Worm (Caenorhabditis elegans) whole organism, late embryonic: ENCODE results near the gene dgk-5.

Source experiments
- Y22D7AL.16 ChIP-seq: sonication (generic microtip); optimal IDR thresholded peaks from 2 replicates; lab custom pipeline; 2016; ENCODE audit warnings: missing genetic modification characterization, missing compliant biosample characterization
- ceh-2 ChIP-seq: sonication (generic microtip); optimal IDR thresholded peaks from 2 replicates; lab custom pipeline; 2016; ENCODE audit warnings: missing genotype, missing genetic modification characterization, missing compliant biosample characterization
- ceh-9 ChIP-seq: sonication (generic microtip); optimal IDR thresholded peaks from 2 replicates; lab custom pipeline; 2016; ENCODE audit warnings: mild to moderate bottlenecking, missing genetic modification characterization, inconsistent platforms, missing compliant biosample characterization
- elt-2 ChIP-seq: sonication (generic microtip); optimal IDR thresholded peaks from 2 replicates; lab custom pipeline; 2016; ENCODE audit warnings: missing genetic modification reagents, missing genetic modification characterization, missing compliant biosample characterization
- fkh-10 ChIP-seq: fragments of 150-350 bp; optimal IDR thresholded peaks from 2 replicates; lab custom pipeline; 2014; ENCODE audit warnings: missing biosample characterization, missing genetic modification reagents, missing genetic modification characterization
- hlh-30 ChIP-seq: sonication (generic microtip); optimal IDR thresholded peaks from 2 replicates; lab custom pipeline; 2017; ENCODE audit warnings: antibody characterized with exemption, missing genetic modification characterization, missing compliant biosample characterization; ENCODE audit not compliant: insufficient read depth
- lin-11 ChIP-seq: fragments of 200-800 bp; sonication (Bioruptor generic); optimal IDR thresholded peaks from 2 replicates; lab custom pipeline; 2018; ENCODE audit warnings: mild to moderate bottlenecking, missing genetic modification characterization, missing compliant biosample characterization
- pha-4 ChIP-seq: fragments of 150-350 bp; optimal IDR thresholded peaks from 2 replicates; lab custom pipeline; 2018; ENCODE audit warnings: missing biosample characterization, missing genetic modification reagents, missing genetic modification characterization
- sox-4 ChIP-seq: sonication (generic microtip); optimal IDR thresholded peaks from 2 replicates; lab custom pipeline; 2017; ENCODE audit warnings: mild to moderate bottlenecking, missing genetic modification characterization, inconsistent platforms, missing compliant biosample characterization
- tbx-2 ChIP-seq: sonication (generic microtip); optimal IDR thresholded peaks from 2 replicates; lab custom pipeline; 2016; ENCODE audit warnings: missing genetic modification characterization, missing compliant biosample characterization
- unc-42 ChIP-seq: sonication (generic microtip); optimal IDR thresholded peaks from 2 replicates; lab custom pipeline; 2016; ENCODE audit warnings: missing genotype, missing genetic modification characterization, missing compliant biosample characterization

- TF ChIP-seq lin-11 (tag; lab: Kevin White, UChicago), result no peak
- TF ChIP-seq hlh-30 (tag; lab: Kevin White, UChicago), result no peak
- no peak for TF ChIP-seq unc-42 (tag; lab: Kevin White, UChicago)
- TF ChIP-seq fkh-10 (GFP tag; lab: Kevin White, UChicago), result no peak
- TF ChIP-seq sox-4 (tag; lab: Kevin White, UChicago), result no peak
- no peak for TF ChIP-seq elt-2 (tag; lab: Kevin White, UChicago)
- TF ChIP-seq tbx-2, result no peak
- no peak for TF ChIP-seq pha-4
- no peak for TF ChIP-seq ceh-9
- TF ChIP-seq Y22D7AL.16 (tag; lab: Kevin White, UChicago), result no peak
- no peak for TF ChIP-seq ceh-2 (tag; lab: Kevin White, UChicago)
Measured at ce11 chrII:6448189-6448588, 22.7 kb downstream of the dgk-5 start.
